Fruit fly (Drosophila melanogaster): ENCODE data around the gene CG8925.

CG8925 gene

dm6 chr3R:16202335-16203024 is 30.7 kb downstream of the CG8925 start:
- TF ChIP-seq h (optimal IDR thresholded peaks at IDR 0.05) = no peak
- TF ChIP-seq insv (optimal IDR thresholded peaks at IDR 0.05) = no peak
- no peak for TF ChIP-seq ttk (optimal IDR thresholded peaks at IDR 0.05)
- TF ChIP-seq psq (optimal IDR thresholded peaks at IDR 0.05) = no peak
- no peak for TF ChIP-seq Myc (optimal IDR thresholded peaks at IDR 0.05)
- no peak for TF ChIP-seq Sin3A (optimal IDR thresholded peaks at IDR 0.05)

- TF ChIP-seq ttk (optimal IDR thresholded peaks at IDR 0.05) = no peak
- no peak for TF ChIP-seq Sin3A (optimal IDR thresholded peaks at IDR 0.05)
- no peak for TF ChIP-seq insv (optimal IDR thresholded peaks at IDR 0.05)
- TF ChIP-seq h (optimal IDR thresholded peaks at IDR 0.05) = no peak
- TF ChIP-seq psq (optimal IDR thresholded peaks at IDR 0.05) = no peak
- TF ChIP-seq Myc (optimal IDR thresholded peaks at IDR 0.05) = no peak
Observed at dm6 chr3R:16203025-16203421, 31.2 kb downstream of the CG8925 start, which contains the start of the genes CG6126 and CG31287. TSS of gene CG6126 (minus strand) at chr3R:16203083. TSS of gene CG31287 (plus strand) at chr3R:16203371.

dm6 chr3R:16205155-16205778 is 33.5 kb downstream of the CG8925 start, which contains the start of gene mtSSB:
TSS of gene mtSSB (minus strand) at chr3R:16205250.
- TF ChIP-seq Sin3A (optimal IDR thresholded peaks at IDR 0.05) = no peak
- TF ChIP-seq psq (optimal IDR thresholded peaks at IDR 0.05) = no peak
- no peak for TF ChIP-seq ttk (optimal IDR thresholded peaks at IDR 0.05)
- TF ChIP-seq insv (optimal IDR thresholded peaks at IDR 0.05) = no peak
- no peak for TF ChIP-seq h (optimal IDR thresholded peaks at IDR 0.05)
- TF ChIP-seq Myc (optimal IDR thresholded peaks at IDR 0.05) = no peak

dm6 chr3R:16206162-16206561 is 34.4 kb downstream of the CG8925 start:
- no peak for TF ChIP-seq Myc (optimal IDR thresholded peaks at IDR 0.05)
- no peak for TF ChIP-seq psq (optimal IDR thresholded peaks at IDR 0.05)
- no peak for TF ChIP-seq h (optimal IDR thresholded peaks at IDR 0.05)
- TF ChIP-seq insv (optimal IDR thresholded peaks at IDR 0.05) = no peak
- TF ChIP-seq ttk (optimal IDR thresholded peaks at IDR 0.05) = no peak
- no peak for TF ChIP-seq Sin3A (optimal IDR thresholded peaks at IDR 0.05)

dm6 chr3R:16207074-16207609 is 35.4 kb downstream of the CG8925 start:
- TF ChIP-seq ttk (optimal IDR thresholded peaks at IDR 0.05) (no peak), insv (optimal IDR thresholded peaks at IDR 0.05) (no peak), Sin3A (optimal IDR thresholded peaks at IDR 0.05) (no peak), h (optimal IDR thresholded peaks at IDR 0.05) (no peak), Myc (optimal IDR thresholded peaks at IDR 0.05) (no peak), psq (optimal IDR thresholded peaks at IDR 0.05) (no peak)

dm6 chr3R:16208106-16208780 is 36.5 kb downstream of the CG8925 start:
- TF ChIP-seq ttk (optimal IDR thresholded peaks at IDR 0.05) = no peak
- no peak for TF ChIP-seq psq (optimal IDR thresholded peaks at IDR 0.05)
- TF ChIP-seq Sin3A (optimal IDR thresholded peaks at IDR 0.05) = no peak
- TF ChIP-seq Myc (optimal IDR thresholded peaks at IDR 0.05) = no peak
- no peak for TF ChIP-seq insv (optimal IDR thresholded peaks at IDR 0.05)

dm6 chr3R:16208924-16209713 is 37.3 kb downstream of the CG8925 start:
- TF ChIP-seq h (optimal IDR thresholded peaks at IDR 0.05) (no peak), Myc (optimal IDR thresholded peaks at IDR 0.05) (no peak), psq (optimal IDR thresholded peaks at IDR 0.05) (no peak), insv (optimal IDR thresholded peaks at IDR 0.05) (no peak), Sin3A (optimal IDR thresholded peaks at IDR 0.05) (no peak), ttk (optimal IDR thresholded peaks at IDR 0.05) (no peak)

dm6 chr3R:16209714-16210553 is 38.1 kb downstream of the CG8925 start:
- TF ChIP-seq h (optimal IDR thresholded peaks at IDR 0.05) (no peak), psq (optimal IDR thresholded peaks at IDR 0.05) (no peak)

- TF ChIP-seq Myc (optimal IDR thresholded peaks at IDR 0.05) (no peak), h (optimal IDR thresholded peaks at IDR 0.05) (no peak), Sin3A (optimal IDR thresholded peaks at IDR 0.05) (no peak), psq (optimal IDR thresholded peaks at IDR 0.05) (no peak)
Observed at dm6 chr3R:16210808-16211578, 39.2 kb downstream of the CG8925 start.

dm6 chr3R:16211883-16212540 is 40.2 kb downstream of the CG8925 start:
- no peak for TF ChIP-seq h (optimal IDR thresholded peaks at IDR 0.05)
- no peak for TF ChIP-seq Sin3A (optimal IDR thresholded peaks at IDR 0.05)

Measured in Kc167 (cell line).